Worm (Caenorhabditis elegans) whole organism, L4 larva: ENCODE measurements around the gene fbxa-11.

ENCODE experiments used
- R02D3.7 ChIP-seq: fragments of 150-350 bp; sonication (generic microtip); optimal IDR thresholded peaks from 3 replicates; lab custom pipeline; 2014; ENCODE audit warnings: missing biosample characterization, missing genetic modification characterization
- Y105C5A.15 ChIP-seq: fragments of 200-800 bp; sonication (Bioruptor generic); IDR thresholded peaks from 2 replicates; pipeline ENCODE4 v1.3.6; 2022; ENCODE audit warnings: missing genetic modification characterization, missing compliant biosample characterization
- daf-12 ChIP-seq: fragments of 150-350 bp; optimal IDR thresholded peaks from 2 replicates; lab custom pipeline; 2014; ENCODE audit warnings: missing biosample characterization, missing genetic modification reagents, missing genetic modification characterization
- daf-16 ChIP-seq, 3 experiments: sonication (generic microtip); optimal IDR thresholded peaks; 2 replicates each; lab custom pipeline; 2016 to 2017; ENCODE audit warnings: missing genetic modification characterization in 3 of 3, missing genetic modification reagents in 3 of 3, mild to moderate bottlenecking in 2 of 3, missing compliant biosample characterization in 2 of 3, missing biosample characterization in 1 of 3, moderate library complexity in 1 of 3
- fos-1 ChIP-seq: fragments of 150-350 bp; optimal IDR thresholded peaks from 2 replicates; lab custom pipeline; 2014; ENCODE audit warnings: missing biosample characterization, missing genetic modification characterization
- lin-13 ChIP-seq: fragments of 150-350 bp; optimal IDR thresholded peaks from 2 replicates; lab custom pipeline; 2014; ENCODE audit warnings: missing biosample characterization, missing genetic modification reagents, missing genetic modification characterization
- mdl-1 ChIP-seq, 2 experiments: fragments of 150-350 bp in 1 of 2; sonication (generic microtip) in 1 of 2; optimal IDR thresholded peaks; 2 replicates each; lab custom pipeline; 2014 to 2017; ENCODE audit warnings: missing biosample characterization in 2 of 2, missing genetic modification characterization in 2 of 2
- nhr-11 ChIP-seq: fragments of 150-350 bp; optimal IDR thresholded peaks from 2 replicates; lab custom pipeline; 2014; ENCODE audit warnings: missing biosample characterization, missing genetic modification characterization
- nhr-28 ChIP-seq: fragments of 150-350 bp; optimal IDR thresholded peaks from 2 replicates; lab custom pipeline; 2014; ENCODE audit warnings: missing biosample characterization, missing genetic modification characterization
- pha-4 ChIP-seq, 2 experiments: fragments of 150-350 bp in 1 of 2; fragments of 200-800 bp in 1 of 2; sonication (Bioruptor generic) in 1 of 2; IDR thresholded peaks in 1 of 2; optimal IDR thresholded peaks in 1 of 2; 2 replicates each; pipeline versions ENCODE4 v1.3.6 to Lab custom; 2014 to 2022; ENCODE audit warnings: missing genetic modification characterization in 2 of 2, missing genetic modification reagents in 2 of 2, missing biosample characterization in 1 of 2, missing compliant biosample characterization in 1 of 2
- snpc-4 ChIP-seq: fragments of 150-350 bp; optimal IDR thresholded peaks from 2 replicates; lab custom pipeline; 2014; ENCODE audit warnings: missing biosample characterization, missing genetic modification characterization

DNA sequence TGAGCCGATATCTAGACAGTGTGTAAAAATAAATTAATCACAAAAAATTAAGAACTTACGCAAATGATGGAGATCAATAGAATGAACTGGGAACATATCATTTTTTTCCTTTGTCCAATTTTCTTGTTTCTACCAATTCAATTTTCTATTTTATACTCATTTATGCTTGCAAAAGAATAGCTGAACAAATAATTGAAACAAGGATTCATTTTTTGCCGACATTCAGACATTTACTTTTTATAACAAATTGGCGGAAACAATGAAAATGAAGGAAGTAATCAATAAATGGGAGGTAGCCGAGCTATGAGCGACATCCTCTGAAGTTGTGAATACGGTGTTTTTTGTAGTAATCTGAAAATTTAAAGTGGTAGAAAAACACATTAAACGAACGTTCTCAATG, 33.8 kb upstream of the fbxa-11 start, which contains the start of gene idpp-13:
- TF ChIP-seq snpc-4 (no peak), daf-16 (GFP tag; optimal IDR thresholded peaks at IDR 0.05; lab: Kevin White, UChicago) (no peak), daf-16 (tag; optimal IDR thresholded peaks at IDR 0.05; lab: Kevin White, UChicago) (no peak), lin-13 (GFP tag; lab: Kevin White, UChicago) (no peak), pha-4 (GFP tag; IDR thresholded peaks at IDR 0.05; lab: Robert Waterston, UW) (no peak), pha-4 (tag; optimal IDR thresholded peaks at IDR 0.05; lab: Kevin White, UChicago) (no peak), daf-12 (tag; lab: Kevin White, UChicago) (no peak), Y105C5A.15 (GFP tag; lab: Robert Waterston, UW) (no peak), nhr-28 (tag; lab: Kevin White, UChicago) (no peak), nhr-11 (tag; lab: Kevin White, UChicago) (no peak), fos-1 (tag; lab: Kevin White, UChicago) (no peak), R02D3.7 (no peak), mdl-1 (tag; optimal IDR thresholded peaks at IDR 0.05; lab: Kevin White, UChicago) (no peak)
